Fruit fly (Drosophila melanogaster): ENCODE measurements around the gene yem.

Gene yem

DNA sequence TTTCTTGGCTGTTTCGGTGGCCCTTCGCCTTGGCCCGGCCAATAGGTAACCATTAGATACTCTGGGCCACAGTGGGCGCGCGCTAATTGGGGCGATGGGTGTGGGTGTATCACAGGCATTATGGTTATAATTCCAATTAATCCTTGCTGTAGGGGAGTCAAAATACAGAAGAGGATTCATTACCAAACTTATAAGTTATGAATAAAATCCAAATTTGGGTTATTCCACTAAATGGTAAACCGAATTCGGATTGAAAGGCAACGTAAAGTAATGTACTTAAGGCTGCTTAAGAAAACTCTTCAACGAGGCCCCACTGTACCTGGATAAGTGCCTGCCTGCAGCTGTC, 33.0 kb downstream of the yem start (continued):
- TF ChIP-seq schlank (tag; optimal IDR thresholded peaks at IDR 0.05) (no peak), CG15479 (GFP tag; optimal IDR thresholded peaks at IDR 0.05) (no peak), CG31224 (GFP tag; IDR thresholded peaks at IDR 0.05) (0 out of 2 replicates have a peak, but pooled peaks have one; percentile 30), gem (tag; optimal IDR thresholded peaks at IDR 0.05) (peak; percentile 54), odd (GFP tag; optimal IDR thresholded peaks at IDR 0.05) (no peak), CG12659 (GFP tag; optimal IDR thresholded peaks at IDR 0.05) (no peak), CG11723 (GFP tag; optimal IDR thresholded peaks at IDR 0.05) (no peak), BtbVII (GFP tag; optimal IDR thresholded peaks at IDR 0.05) (peak; percentile 48), CG13123 (GFP tag; optimal IDR thresholded peaks at IDR 0.05) (no peak), ftz-f1 (GFP tag; optimal IDR thresholded peaks at IDR 0.05) (peak; percentile 35), tx (GFP tag; optimal IDR thresholded peaks at IDR 0.05) (no peak), CG3065 (GFP tag; optimal IDR thresholded peaks at IDR 0.05) (no peak), dmrt99B (tag; optimal IDR thresholded peaks at IDR 0.05) (peak; percentile 77), Optix (GFP tag; IDR thresholded peaks at IDR 0.05) (no peak), exex (tag; optimal IDR thresholded peaks at IDR 0.05) (no peak), CG13894 (tag; optimal IDR thresholded peaks at IDR 0.05) (no peak), abd-A (tag; optimal IDR thresholded peaks at IDR 0.05) (peak; percentile 26), CG11560 (tag; IDR thresholded peaks at IDR 0.05) (no peak), tna (GFP tag; IDR thresholded peaks at IDR 0.05; ENCODE audit: partially characterized antibody) (no peak), CrebB (tag; optimal IDR thresholded peaks at IDR 0.05) (no peak), CG18764 (GFP tag; optimal IDR thresholded peaks at IDR 0.05) (peak; percentile 36), CG9727 (GFP tag; optimal IDR thresholded peaks at IDR 0.05) (peak; percentile 20), Hr3 (GFP tag; optimal IDR thresholded peaks at IDR 0.05) (no peak), CG17328 (GFP tag; IDR thresholded peaks at IDR 0.05) (no peak), stc (GFP tag; IDR thresholded peaks at IDR 0.05) (peak; percentile 21; the same call in 1 of the 2 replicates), CG2120 (GFP tag; optimal IDR thresholded peaks at IDR 0.05) (no peak), Hmr (GFP tag; optimal IDR thresholded peaks at IDR 0.05) (peak; percentile 14), emc (GFP tag; optimal IDR thresholded peaks at IDR 0.05) (no peak), CG8290 (GFP tag; optimal IDR thresholded peaks at IDR 0.05) (no peak), CG8290 (tag; optimal IDR thresholded peaks at IDR 0.05) (no peak), CG13624 (GFP tag; optimal IDR thresholded peaks at IDR 0.05) (no peak), lab (GFP tag; optimal IDR thresholded peaks at IDR 0.05) (peak; percentile 79), CG12155 (GFP tag; optimal IDR thresholded peaks at IDR 0.05) (no peak), Ada2b (GFP tag; IDR thresholded peaks at IDR 0.05) (peak; percentile 44; the same call in 1 of the 2 replicates), dysf (GFP tag; IDR thresholded peaks at IDR 0.05) (peak; percentile 83), CG4404 (GFP tag; IDR thresholded peaks at IDR 0.05) (peak; percentile 52), Usf (GFP tag; optimal IDR thresholded peaks at IDR 0.05) (no peak), Hr51 (GFP tag; optimal IDR thresholded peaks at IDR 0.05) (no peak), Meics (GFP tag; optimal IDR thresholded peaks at IDR 0.05) (peak; percentile 53), grau (tag; optimal IDR thresholded peaks at IDR 0.05) (no peak), CG2678 (tag; optimal IDR thresholded peaks at IDR 0.05) (peak; percentile 75), CG2116 (GFP tag; optimal IDR thresholded peaks at IDR 0.05) (no peak), CG11398 (GFP tag; optimal IDR thresholded peaks at IDR 0.05) (no peak), CG7556 (GFP tag; optimal IDR thresholded peaks at IDR 0.05) (no peak), scrt (GFP tag; optimal IDR thresholded peaks at IDR 0.05) (peak; percentile 43), HHEX (GFP tag; optimal IDR thresholded peaks at IDR 0.05) (peak; percentile 50), Asciz (GFP tag; optimal IDR thresholded peaks at IDR 0.05) (peak; percentile 55), Trl (optimal IDR thresholded peaks at IDR 0.05) (no peak), Trl (GFP tag; optimal IDR thresholded peaks at IDR 0.05) (no peak), CG18476 (GFP tag; optimal IDR thresholded peaks at IDR 0.05) (peak; percentile 23), mam (GFP tag; optimal IDR thresholded peaks at IDR 0.05) (no peak), HLH3B (GFP tag; IDR thresholded peaks at IDR 0.05) (peak; percentile 35; the same call in 1 of the 2 replicates)

Measured in whole organism, embryonic.